Fruit fly (Drosophila melanogaster) whole organism, embryonic: ENCODE results near the gene CG18661.

Source experiments
- ATbp ChIP-seq: fragments of 200-800 bp; sonication (Bioruptor generic); optimal IDR thresholded peaks from 2 replicates; lab custom pipeline; 2017; ENCODE audit warnings: missing biosample characterization, mild to moderate bottlenecking, missing genetic modification characterization, missing genetic modification reagents
- B-H2 ChIP-seq: fragments of 200-800 bp; sonication (Bioruptor generic); optimal IDR thresholded peaks from 2 replicates; lab custom pipeline; 2018; ENCODE audit warnings: missing biosample characterization, mild to moderate bottlenecking, missing genetic modification characterization
- CG10147 ChIP-seq: fragments of 200-800 bp; sonication (Bioruptor generic); optimal IDR thresholded peaks from 2 replicates; lab custom pipeline; 2019; ENCODE audit warnings: missing biosample characterization, mild to moderate bottlenecking, missing genetic modification characterization, moderate library complexity
- CG11504 ChIP-seq: fragments of 200-800 bp; sonication (Bioruptor generic); optimal IDR thresholded peaks from 3 replicates; lab custom pipeline; 2019; ENCODE audit warnings: missing biosample characterization, mild to moderate bottlenecking, missing genetic modification characterization, moderate library complexity
- CG11723 ChIP-seq: fragments of 200-800 bp; sonication (Bioruptor generic); optimal IDR thresholded peaks from 2 replicates; lab custom pipeline; 2017; ENCODE audit warnings: missing biosample characterization, mild to moderate bottlenecking, missing genetic modification characterization
- CG13296 ChIP-seq: fragments of 200-800 bp; sonication (Bioruptor generic); optimal IDR thresholded peaks from 3 replicates; lab custom pipeline; 2018; ENCODE audit warnings: missing biosample characterization, mild to moderate bottlenecking, missing genetic modification characterization
- CG15073 ChIP-seq: fragments of 200-800 bp; sonication (Bioruptor generic); optimal IDR thresholded peaks from 2 replicates; lab custom pipeline; 2016; ENCODE audit warnings: missing biosample characterization, missing genetic modification characterization
- CG15479 ChIP-seq: fragments of 200-800 bp; sonication (Bioruptor generic); optimal IDR thresholded peaks from 3 replicates; lab custom pipeline; 2019; ENCODE audit warnings: missing biosample characterization, mild to moderate bottlenecking, missing genetic modification characterization, moderate library complexity
- CG2120 ChIP-seq: fragments of 200-800 bp; sonication (Bioruptor generic); optimal IDR thresholded peaks from 3 replicates; lab custom pipeline; 2016; ENCODE audit warnings: missing biosample characterization, missing genetic modification characterization
- CG31365 ChIP-seq: fragments of 200-800 bp; sonication (Bioruptor generic); optimal IDR thresholded peaks from 2 replicates; lab custom pipeline; 2018; ENCODE audit warnings: missing biosample characterization, mild to moderate bottlenecking, missing genetic modification characterization
- CG32532 ChIP-seq: fragments of 200-800 bp; sonication (Bioruptor generic); IDR thresholded peaks from 2 replicates; pipeline ENCODE4 v1.3.6; 2022; ENCODE audit warnings: missing biosample characterization, missing genetic modification characterization
- CG32767 ChIP-seq: fragments of 200-800 bp; sonication (Bioruptor generic); IDR thresholded peaks from 2 replicates; pipeline ENCODE4 v1.3.6; 2022; ENCODE audit warnings: missing biosample characterization, missing genetic modification characterization
- CG34422 ChIP-seq: fragments of 200-800 bp; sonication (Bioruptor generic); IDR thresholded peaks from 3 replicates; pipeline ENCODE4 v1.3.6; 2022; ENCODE audit warnings: missing biosample characterization, missing genetic modification characterization
- CG3838 ChIP-seq: fragments of 200-800 bp; sonication (Bioruptor generic); optimal IDR thresholded peaks from 3 replicates; lab custom pipeline; 2016; ENCODE audit warnings: missing biosample characterization, missing genetic modification characterization
- CG3847 ChIP-seq: fragments of 200-800 bp; sonication (Bioruptor generic); IDR thresholded peaks from 2 replicates; pipeline ENCODE4 v1.3.6; 2022; ENCODE audit warnings: missing biosample characterization, missing genetic modification characterization
- CG3995 ChIP-seq: fragments of 200-800 bp; sonication (Bioruptor generic); optimal IDR thresholded peaks from 3 replicates; lab custom pipeline; 2016; ENCODE audit warnings: missing biosample characterization, missing genetic modification characterization
- CG4424 ChIP-seq: fragments of 200-800 bp; sonication (Bioruptor generic); optimal IDR thresholded peaks from 3 replicates; lab custom pipeline; 2016; ENCODE audit warnings: missing biosample characterization, missing genetic modification characterization
- CG6765 ChIP-seq: fragments of 200-800 bp; sonication (Bioruptor generic); optimal IDR thresholded peaks from 3 replicates; lab custom pipeline; 2017; ENCODE audit warnings: missing biosample characterization, mild to moderate bottlenecking, missing genetic modification characterization
- CG7963 ChIP-seq: fragments of 200-800 bp; sonication (Bioruptor generic); IDR thresholded peaks from 3 replicates; pipeline ENCODE4 v1.3.6; 2022; ENCODE audit warnings: missing biosample characterization, missing genetic modification characterization; ENCODE audit not compliant: partially characterized antibody
- CG9817 ChIP-seq: fragments of 200-800 bp; sonication (Bioruptor generic); optimal IDR thresholded peaks from 2 replicates; lab custom pipeline; 2018; ENCODE audit warnings: missing biosample characterization, mild to moderate bottlenecking, missing genetic modification characterization, moderate library complexity
- D19B ChIP-seq: fragments of 200-800 bp; sonication (Bioruptor generic); optimal IDR thresholded peaks from 2 replicates; lab custom pipeline; 2017; ENCODE audit warnings: missing biosample characterization, mild to moderate bottlenecking, missing genetic modification characterization
- Dad ChIP-seq: fragments of 200-800 bp; sonication (Bioruptor generic); optimal IDR thresholded peaks from 3 replicates; lab custom pipeline; 2016; ENCODE audit warnings: missing biosample characterization, missing genetic modification characterization
- Dfd ChIP-seq, 2 experiments: fragments of >200 bp; optimal IDR thresholded peaks; 2 replicates each; lab custom pipeline; 2017; ENCODE audit warnings: missing biosample characterization in 2 of 2, missing genetic modification characterization in 2 of 2
- Doc2 ChIP-seq: fragments of 200-800 bp; sonication (Bioruptor generic); IDR thresholded peaks from 2 replicates; pipeline ENCODE4 v1.3.6; 2022; ENCODE audit warnings: missing biosample characterization, missing genetic modification characterization
- H15 ChIP-seq: fragments of 200-800 bp; sonication (Bioruptor generic); IDR thresholded peaks from 3 replicates; pipeline ENCODE4 v1.3.6; 2022; ENCODE audit warnings: missing biosample characterization, missing genetic modification characterization
- Hmr ChIP-seq: fragments of 200-800 bp; sonication (Bioruptor generic); optimal IDR thresholded peaks from 3 replicates; lab custom pipeline; 2017; ENCODE audit warnings: mild to moderate bottlenecking, missing biosample characterization, missing genetic modification reagents, missing genetic modification characterization
- Kr ChIP-seq: fragments of 200-800 bp; sonication (Bioruptor generic); optimal IDR thresholded peaks from 2 replicates; lab custom pipeline; 2017; ENCODE audit warnings: missing biosample characterization, mild to moderate bottlenecking, missing genetic modification characterization
- Meics ChIP-seq: fragments of 200-800 bp; sonication (Bioruptor generic); optimal IDR thresholded peaks from 2 replicates; lab custom pipeline; 2017; ENCODE audit warnings: missing biosample characterization, mild to moderate bottlenecking, missing genetic modification characterization
- Sox100B ChIP-seq: fragments of 200-800 bp; sonication (Bioruptor generic); optimal IDR thresholded peaks from 3 replicates; lab custom pipeline; 2018; ENCODE audit warnings: missing biosample characterization, mild to moderate bottlenecking, missing genetic modification characterization
- al ChIP-seq: fragments of 200-800 bp; sonication (Bioruptor generic); IDR thresholded peaks from 2 replicates; pipeline ENCODE4 v1.3.6; 2022; ENCODE audit warnings: missing biosample characterization, missing genetic modification characterization
- ap ChIP-seq: fragments of 200-800 bp; sonication (Bioruptor generic); IDR thresholded peaks from 2 replicates; pipeline ENCODE4 v1.3.6; 2022; ENCODE audit warnings: missing biosample characterization, missing genetic modification characterization
- ash1 ChIP-seq: fragments of 200-800 bp; sonication (Bioruptor generic); optimal IDR thresholded peaks from 2 replicates; lab custom pipeline; 2018; ENCODE audit warnings: missing biosample characterization, mild to moderate bottlenecking, missing genetic modification characterization
- caup ChIP-seq: fragments of 200-800 bp; sonication (Bioruptor generic); optimal IDR thresholded peaks from 3 replicates; lab custom pipeline; 2017; ENCODE audit warnings: missing biosample characterization, mild to moderate bottlenecking, missing genetic modification characterization, moderate library complexity; ENCODE audit not compliant: severe bottlenecking
- crol ChIP-seq: fragments of 200-800 bp; sonication (Bioruptor generic); IDR thresholded peaks from 2 replicates; pipeline ENCODE4 v1.3.6; 2022; ENCODE audit warnings: missing biosample characterization, missing genetic modification characterization
- crp ChIP-seq, 2 experiments: fragments of 200-800 bp; sonication (Bioruptor generic); optimal IDR thresholded peaks; 2 replicates in 1 of 2; 3 replicates in 1 of 2; lab custom pipeline; 2017; ENCODE audit warnings: missing biosample characterization in 2 of 2, missing genetic modification characterization in 2 of 2, mild to moderate bottlenecking in 1 of 2, moderate library complexity in 1 of 2
- danr ChIP-seq: fragments of 200-800 bp; sonication (Bioruptor generic); IDR thresholded peaks from 2 replicates; pipeline ENCODE4 v1.3.6; 2022; ENCODE audit warnings: missing biosample characterization, missing genetic modification characterization
- dm ChIP-seq: fragments of 200-800 bp; sonication (Bioruptor generic); optimal IDR thresholded peaks from 3 replicates; lab custom pipeline; 2016; ENCODE audit warnings: missing biosample characterization, missing genetic modification characterization
- gem ChIP-seq: fragments of 200-800 bp; sonication (Bioruptor generic); optimal IDR thresholded peaks from 2 replicates; lab custom pipeline; 2019; ENCODE audit warnings: missing biosample characterization, mild to moderate bottlenecking, missing genetic modification characterization, moderate library complexity
- inv ChIP-seq: fragments of 200-800 bp; sonication (Bioruptor generic); IDR thresholded peaks from 2 replicates; pipeline ENCODE4 v1.3.6; 2022; ENCODE audit warnings: missing biosample characterization, missing genetic modification characterization; ENCODE audit not compliant: partially characterized antibody
- ken ChIP-seq: fragments of 200-800 bp; sonication (Bioruptor generic); IDR thresholded peaks from 3 replicates; pipeline ENCODE4 v1.3.6; 2022; ENCODE audit warnings: missing biosample characterization, missing genetic modification characterization
- mirr ChIP-seq: fragments of 200-800 bp; sonication (Bioruptor generic); optimal IDR thresholded peaks from 3 replicates; lab custom pipeline; 2018; ENCODE audit warnings: missing biosample characterization, mild to moderate bottlenecking, missing genetic modification characterization
- mld ChIP-seq: fragments of 200-800 bp; sonication (Bioruptor generic); IDR thresholded peaks from 3 replicates; pipeline ENCODE4 v1.3.6; 2022; ENCODE audit warnings: missing biosample characterization, missing genetic modification characterization; ENCODE audit not compliant: partially characterized antibody
- pho ChIP-seq: fragments of 200-800 bp; sonication (Bioruptor generic); optimal IDR thresholded peaks from 2 replicates; lab custom pipeline; 2016; ENCODE audit warnings: missing biosample characterization, missing genetic modification characterization
- pnt ChIP-seq: fragments of 200-800 bp; sonication (Bioruptor generic); optimal IDR thresholded peaks from 3 replicates; lab custom pipeline; 2016; ENCODE audit warnings: missing biosample characterization, missing genetic modification characterization
- pros ChIP-seq: fragments of 200-800 bp; sonication (Bioruptor generic); optimal IDR thresholded peaks from 3 replicates; lab custom pipeline; 2019; ENCODE audit warnings: missing biosample characterization, mild to moderate bottlenecking, missing genetic modification characterization, moderate library complexity
- sna ChIP-seq: fragments of 200-800 bp; sonication (Bioruptor generic); IDR thresholded peaks from 2 replicates; pipeline ENCODE4 v1.3.6; 2022; ENCODE audit warnings: missing biosample characterization, missing genetic modification characterization; ENCODE audit not compliant: partially characterized antibody
- so ChIP-seq: fragments of 200-800 bp; sonication (Bioruptor generic); IDR thresholded peaks from 3 replicates; pipeline ENCODE4 v1.3.6; 2022; ENCODE audit warnings: missing biosample characterization, missing genetic modification characterization
- wek ChIP-seq: fragments of 200-800 bp; sonication (Bioruptor generic); optimal IDR thresholded peaks from 3 replicates; lab custom pipeline; 2018; ENCODE audit warnings: missing biosample characterization, mild to moderate bottlenecking, missing genetic modification characterization, moderate library complexity
- wor ChIP-seq: fragments of 200-800 bp; sonication (Bioruptor generic); IDR thresholded peaks from 2 replicates; pipeline ENCODE4 v1.3.6; 2022; ENCODE audit warnings: missing biosample characterization, missing genetic modification characterization

Gene CG18661

DNA sequence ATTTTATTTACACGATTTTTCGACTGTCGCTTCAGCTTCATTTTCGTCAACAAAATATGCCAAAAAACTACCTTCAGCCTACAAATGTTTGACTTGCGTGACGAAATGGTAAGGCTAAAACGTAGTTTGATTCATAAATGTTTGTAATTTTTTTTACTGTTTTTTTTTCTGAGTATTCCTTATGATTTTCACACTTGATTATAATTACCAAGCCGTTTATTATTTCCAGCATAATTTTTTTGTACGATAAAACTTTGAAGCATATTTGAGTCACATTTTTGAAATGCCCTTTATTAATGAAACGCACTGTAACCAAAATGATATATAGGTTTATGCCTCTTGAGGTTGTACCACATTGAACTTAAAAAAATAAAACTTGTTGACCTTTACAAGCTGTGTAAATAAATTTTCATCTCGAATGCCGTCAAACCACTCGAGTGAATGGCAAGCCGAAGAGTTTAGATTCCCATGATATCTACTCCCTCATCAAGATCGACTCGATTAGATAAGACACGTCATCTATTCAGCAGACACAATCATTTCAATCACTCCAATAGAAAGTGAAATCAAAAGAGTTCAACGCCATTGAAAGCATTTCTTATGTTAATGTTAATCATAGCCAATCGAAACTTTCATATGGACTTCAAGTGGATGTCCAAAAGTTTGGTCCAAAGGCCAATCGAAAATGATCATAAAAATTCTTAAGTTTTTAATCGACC lies 14.7 kb upstream of the CG18661 start (continued):
- TF ChIP-seq ap (GFP tag; lab: Robert Waterston, UW) (no peak), ash1 (no peak), CG15479 (GFP tag; lab: Kevin White, UChicago) (no peak), Meics (peak; percentile 69), Kr (GFP tag; lab: Kevin White, UChicago) (no peak), CG34422 (GFP tag; lab: Robert Waterston, UW) (no peak), inv (GFP tag; lab: Robert Waterston, UW) (no peak), CG4424 (GFP tag; lab: Kevin White, UChicago) (peak; percentile 36), CG2120 (GFP tag; lab: Kevin White, UChicago) (peak; percentile 49), Sox100B (GFP tag; lab: Kevin White, UChicago) (peak; percentile 53), CG3995 (no peak), sna (GFP tag; lab: Robert Waterston, UW) (no peak), pnt (GFP tag; lab: Kevin White, UChicago) (no peak), CG3838 (GFP tag; lab: Kevin White, UChicago) (peak; percentile 3), CG32767 (GFP tag; lab: Robert Waterston, UW) (0 out of 2 replicates have a peak, but pooled peaks have one; percentile 27), H15 (GFP tag; lab: Robert Waterston, UW) (no peak; the same call in 2 of the 3 replicates), CG9817 (peak; percentile 46), danr (no peak), so (GFP tag; lab: Robert Waterston, UW) (peak; percentile 70; the same call in 1 of the 3 replicates), CG15073 (GFP tag; lab: Kevin White, UChicago) (no peak), Doc2 (GFP tag; lab: Robert Waterston, UW) (no peak), gem (tag; lab: Kevin White, UChicago) (peak; percentile 75), CG10147 (GFP tag; lab: Kevin White, UChicago) (peak; percentile 50), al (GFP tag; lab: Robert Waterston, UW) (no peak), D19B (GFP tag; lab: Kevin White, UChicago) (no peak), ATbp (GFP tag; lab: Kevin White, UChicago) (no peak), wek (GFP tag; lab: Kevin White, UChicago) (no peak), caup (GFP tag; lab: Kevin White, UChicago) (peak; percentile 27), Dfd (GFP tag; optimal IDR thresholded peaks at IDR 0.05; lab: Kevin White, UChicago) (no peak), crp (GFP tag; optimal IDR thresholded peaks at IDR 0.05; lab: Kevin White, UChicago) (no peak), CG13296 (GFP tag; lab: Kevin White, UChicago) (peak; percentile 63), mirr (GFP tag; lab: Kevin White, UChicago) (no peak), crol (GFP tag; lab: Robert Waterston, UW) (no peak), CG11504 (tag; lab: Kevin White, UChicago) (peak; percentile 78), B-H2 (no peak), pho (peak; percentile 14), mld (GFP tag; lab: Robert Waterston, UW) (no peak), ken (no peak), wor (GFP tag; lab: Robert Waterston, UW) (no peak), CG6765 (GFP tag; lab: Kevin White, UChicago) (no peak), CG11723 (GFP tag; lab: Kevin White, UChicago) (no peak), CG3847 (GFP tag; lab: Robert Waterston, UW) (peak; percentile 51; the same call in 1 of the 2 replicates), Hmr (GFP tag; lab: Kevin White, UChicago) (peak; percentile 49), pros (GFP tag; lab: Kevin White, UChicago) (no peak), Dad (GFP tag; lab: Kevin White, UChicago) (no peak), CG31365 (tag; lab: Kevin White, UChicago) (no peak), CG32532 (GFP tag; lab: Robert Waterston, UW) (peak; percentile 50; the same call in 1 of the 2 replicates), dm (GFP tag; lab: Kevin White, UChicago) (peak; percentile 11), CG7963 (no peak)
